Worm (Caenorhabditis elegans): Measurements from ENCODE around the gene his-48.

his-48 gene

ce11 chrIV:11340735-11341443 is 16.3 kb downstream of the his-48 start:
- TF ChIP-seq zip-8 (tag; optimal IDR thresholded peaks at IDR 0.05): no peak

ce11 chrIV:11344288-11344687 is 19.7 kb downstream of the his-48 start:
- TF ChIP-seq pha-4 (tag; optimal IDR thresholded peaks at IDR 0.05): no peak
- no peak for TF ChIP-seq sem-2 (GFP tag; optimal IDR thresholded peaks at IDR 0.05)
- no peak for TF ChIP-seq nhr-237 (tag; optimal IDR thresholded peaks at IDR 0.05)
- TF ChIP-seq mls-2 (tag; optimal IDR thresholded peaks at IDR 0.05): no peak
- TF ChIP-seq ceh-83 (GFP tag; optimal IDR thresholded peaks at IDR 0.05): no peak
- no peak for TF ChIP-seq nhr-28 (tag; optimal IDR thresholded peaks at IDR 0.05)
- TF ChIP-seq cnd-1 (tag; optimal IDR thresholded peaks at IDR 0.05): no peak
- TF ChIP-seq hlh-1 (tag; optimal IDR thresholded peaks at IDR 0.05): no peak
- TF ChIP-seq ceh-43 (GFP tag; optimal IDR thresholded peaks at IDR 0.05): no peak
- no peak for TF ChIP-seq snpc-4 (tag; optimal IDR thresholded peaks at IDR 0.05)
- no peak for TF ChIP-seq sptf-1 (tag; optimal IDR thresholded peaks at IDR 0.05)
- TF ChIP-seq unc-120 (tag; optimal IDR thresholded peaks at IDR 0.05; ENCODE audit: poor library complexity, severe bottlenecking): no peak
- no peak for TF ChIP-seq ceh-39 (tag; optimal IDR thresholded peaks at IDR 0.05)
- TF ChIP-seq mab-5 (tag; optimal IDR thresholded peaks at IDR 0.05): no peak
- TF ChIP-seq flh-1 (GFP tag; optimal IDR thresholded peaks at IDR 0.05): no peak
- TF ChIP-seq ces-1 (GFP tag; optimal IDR thresholded peaks at IDR 0.05): no peak
- no peak for TF ChIP-seq bed-3 (GFP tag; optimal IDR thresholded peaks at IDR 0.05)

ce11 chrIV:11347275-11347674 is 22.7 kb downstream of the his-48 start:
- no peak for TF ChIP-seq pha-4 (tag; optimal IDR thresholded peaks at IDR 0.05)
- no peak for TF ChIP-seq nhr-12 (tag; optimal IDR thresholded peaks at IDR 0.05)
- no peak for TF ChIP-seq nhr-2 (tag; optimal IDR thresholded peaks at IDR 0.05)
- TF ChIP-seq ztf-11 (tag; optimal IDR thresholded peaks at IDR 0.05): no peak
- TF ChIP-seq elt-3 (tag; optimal IDR thresholded peaks at IDR 0.05): no peak
- no peak for TF ChIP-seq tbx-8 (GFP tag; optimal IDR thresholded peaks at IDR 0.05)
- no peak for TF ChIP-seq ham-2 (GFP tag; optimal IDR thresholded peaks at IDR 0.05)
- no peak for TF ChIP-seq ceh-43 (GFP tag; optimal IDR thresholded peaks at IDR 0.05)
- no peak for TF ChIP-seq blmp-1 (tag; optimal IDR thresholded peaks at IDR 0.05)
- TF ChIP-seq ceh-83 (GFP tag; optimal IDR thresholded peaks at IDR 0.05): no peak
- TF ChIP-seq flh-1 (GFP tag; optimal IDR thresholded peaks at IDR 0.05): no peak
- TF ChIP-seq lin-13 (tag; optimal IDR thresholded peaks at IDR 0.05): no peak
- TF ChIP-seq unc-62 (GFP tag; optimal IDR thresholded peaks at IDR 0.05): no peak
- TF ChIP-seq ces-1 (GFP tag; optimal IDR thresholded peaks at IDR 0.05): no peak
- no peak for TF ChIP-seq elt-1 (tag; optimal IDR thresholded peaks at IDR 0.05; ENCODE audit: borderline replicate concordance, insufficient read depth)
- no peak for TF ChIP-seq mls-2 (tag; optimal IDR thresholded peaks at IDR 0.05)
- TF ChIP-seq sptf-1 (tag; optimal IDR thresholded peaks at IDR 0.05): no peak
- TF ChIP-seq snpc-4 (tag; optimal IDR thresholded peaks at IDR 0.05): no peak
- no peak for TF ChIP-seq mab-5 (tag; optimal IDR thresholded peaks at IDR 0.05)
- no peak for TF ChIP-seq drap-1 (GFP tag; optimal IDR thresholded peaks at IDR 0.05)

- TF ChIP-seq mep-1 (tag; optimal IDR thresholded peaks at IDR 0.05) (no peak), blmp-1 (tag; optimal IDR thresholded peaks at IDR 0.05) (no peak)
Measured at ce11 chrIV:11348822-11349221, 24.3 kb downstream of the his-48 start.

- TF ChIP-seq nhr-12 (tag; optimal IDR thresholded peaks at IDR 0.05): no peak
- peak; percentile 21 for TF ChIP-seq ces-1 (GFP tag; optimal IDR thresholded peaks at IDR 0.05)
Measured at ce11 chrIV:11349747-11350146, 25.2 kb downstream of the his-48 start.

ce11 chrIV:11350809-11351208 is 26.3 kb downstream of the his-48 start:
- TF ChIP-seq elt-3 (tag; optimal IDR thresholded peaks at IDR 0.05): no peak
- TF ChIP-seq ztf-11 (tag; optimal IDR thresholded peaks at IDR 0.05): no peak
- TF ChIP-seq cnd-1 (tag; optimal IDR thresholded peaks at IDR 0.05): no peak
- TF ChIP-seq hlh-1 (tag; optimal IDR thresholded peaks at IDR 0.05): peak; percentile 39
- TF ChIP-seq unc-62 (GFP tag; optimal IDR thresholded peaks at IDR 0.05): peak; percentile 65
- peak; percentile 19 for TF ChIP-seq unc-120 (tag; optimal IDR thresholded peaks at IDR 0.05; ENCODE audit: poor library complexity, severe bottlenecking)
- TF ChIP-seq ham-2 (GFP tag; optimal IDR thresholded peaks at IDR 0.05): no peak
- TF ChIP-seq blmp-1 (tag; optimal IDR thresholded peaks at IDR 0.05): no peak
- TF ChIP-seq nhr-2 (tag; optimal IDR thresholded peaks at IDR 0.05): no peak
